Worm (Caenorhabditis elegans) whole organism, young adult: ENCODE measurements around the gene str-217.

Experiments used
- B0019.2 ChIP-seq: fragments of 200-800 bp; sonication (Bioruptor generic); conservative IDR thresholded peaks from 2 replicates; pipeline ENCODE4 v1.3.6; 2022; ENCODE audit warnings: missing genetic modification reagents, missing genetic modification characterization, missing compliant biosample characterization
- C06A6.2 ChIP-seq: fragments of 200-800 bp; sonication (Bioruptor generic); conservative IDR thresholded peaks from 2 replicates; pipeline ENCODE4 v1.3.6; 2022; ENCODE audit warnings: missing genetic modification characterization, missing compliant biosample characterization
- F37B4.10 ChIP-seq: fragments of 200-800 bp; sonication (Bioruptor generic); IDR thresholded peaks from 2 replicates; pipeline ENCODE4 v1.3.6; 2022; ENCODE audit warnings: missing genetic modification characterization, missing compliant biosample characterization
- F49E8.2 ChIP-seq: sonication (generic microtip); optimal IDR thresholded peaks from 3 replicates; lab custom pipeline; 2017; ENCODE audit warnings: missing genetic modification characterization, mild to moderate bottlenecking, missing compliant biosample characterization, antibody characterized with exemption, moderate library complexity; ENCODE audit not compliant: insufficient read depth
- F52B5.7 ChIP-seq: sonication (generic microtip); optimal IDR thresholded peaks from 2 replicates; lab custom pipeline; 2016; ENCODE audit warnings: mild to moderate bottlenecking, missing genetic modification characterization, missing compliant biosample characterization
- F55B11.4 ChIP-seq: sonication (generic microtip); optimal IDR thresholded peaks from 2 replicates; lab custom pipeline; 2016; ENCODE audit warnings: missing compliant biosample characterization, missing genetic modification characterization, borderline replicate concordance; ENCODE audit not compliant: insufficient read depth
- F57C9.4 ChIP-seq: sonication (generic microtip); optimal IDR thresholded peaks from 2 replicates; lab custom pipeline; 2017; ENCODE audit warnings: mild to moderate bottlenecking, missing genetic modification characterization, missing compliant biosample characterization
- T26A5.8 ChIP-seq: sonication (generic microtip); optimal IDR thresholded peaks from 2 replicates; lab custom pipeline; 2016; ENCODE audit warnings: missing genetic modification characterization, missing compliant biosample characterization
- Y53F4B.3 ChIP-seq: fragments of 200-800 bp; sonication (Bioruptor generic); IDR thresholded peaks from 2 replicates; pipeline ENCODE4 v1.3.6; 2022; ENCODE audit warnings: missing genetic modification reagents, missing genetic modification characterization, missing compliant biosample characterization
- Y53G8AR.9 ChIP-seq: fragments of 200-800 bp; sonication (Bioruptor generic); conservative IDR thresholded peaks from 2 replicates; pipeline ENCODE4 v1.3.6; 2022; ENCODE audit warnings: missing genetic modification reagents, missing genetic modification characterization, missing compliant biosample characterization
- akir-1 ChIP-seq: fragments of 200-800 bp; sonication (Bioruptor generic); optimal IDR thresholded peaks from 2 replicates; lab custom pipeline; 2018; ENCODE audit warnings: mild to moderate bottlenecking, missing genetic modification characterization, moderate library complexity, missing compliant biosample characterization
- aptf-2 ChIP-seq: fragments of 200-800 bp; sonication (Bioruptor generic); conservative IDR thresholded peaks from 2 replicates; pipeline ENCODE4 v1.3.6; 2022; ENCODE audit warnings: missing genetic modification reagents, missing genetic modification characterization, missing compliant biosample characterization
- ccch-3 ChIP-seq: fragments of 200-800 bp; sonication (Bioruptor generic); optimal IDR thresholded peaks from 2 replicates; lab custom pipeline; 2018; ENCODE audit warnings: mild to moderate bottlenecking, missing genetic modification characterization, missing compliant biosample characterization
- cebp-2 ChIP-seq: fragments of 200-800 bp; sonication (Bioruptor generic); IDR thresholded peaks from 2 replicates; pipeline ENCODE4 v1.3.6; 2022; ENCODE audit warnings: missing genetic modification characterization, missing compliant biosample characterization
- ceh-58 ChIP-seq: fragments of 200-800 bp; sonication (Bioruptor generic); IDR thresholded peaks from 2 replicates; pipeline ENCODE4 v1.3.6; 2022; ENCODE audit warnings: missing genetic modification characterization, missing compliant biosample characterization
- ceh-91 ChIP-seq: fragments of 200-800 bp; sonication (Bioruptor generic); IDR thresholded peaks from 2 replicates; pipeline ENCODE4 v1.3.6; 2022; ENCODE audit warnings: missing genetic modification reagents, missing genetic modification characterization, missing compliant biosample characterization
- chd-7 ChIP-seq: sonication (generic microtip); optimal IDR thresholded peaks from 2 replicates; lab custom pipeline; 2016; ENCODE audit warnings: mild to moderate bottlenecking, missing genetic modification characterization, moderate library complexity, missing compliant biosample characterization
- die-1 ChIP-seq: sonication (generic microtip); optimal IDR thresholded peaks from 2 replicates; lab custom pipeline; 2016; ENCODE audit warnings: missing genotype, mild to moderate bottlenecking, missing genetic modification characterization, missing compliant biosample characterization
- dox-1 ChIP-seq: fragments of 200-800 bp; sonication (Bioruptor generic); IDR thresholded peaks from 2 replicates; pipeline ENCODE4 v1.3.6; 2022; ENCODE audit warnings: missing genetic modification reagents, missing genetic modification characterization, missing compliant biosample characterization
- egl-44 ChIP-seq: fragments of 200-800 bp; sonication (Bioruptor generic); IDR thresholded peaks from 2 replicates; pipeline ENCODE4 v1.3.6; 2022; ENCODE audit warnings: missing genetic modification reagents, missing genetic modification characterization, missing compliant biosample characterization
- ekl-4 ChIP-seq: fragments of 200-800 bp; sonication (Bioruptor generic); IDR thresholded peaks from 2 replicates; pipeline ENCODE4 v1.3.6; 2022; ENCODE audit warnings: missing genetic modification reagents, missing genetic modification characterization, missing compliant biosample characterization
- ets-4 ChIP-seq: fragments of 200-800 bp; sonication (Bioruptor generic); optimal IDR thresholded peaks from 2 replicates; lab custom pipeline; 2018; ENCODE audit warnings: mild to moderate bottlenecking, missing genetic modification characterization, missing compliant biosample characterization
- gei-17 ChIP-seq: fragments of 200-800 bp; sonication (Bioruptor generic); optimal IDR thresholded peaks from 2 replicates; lab custom pipeline; 2018; ENCODE audit warnings: mild to moderate bottlenecking, missing genetic modification characterization, missing compliant biosample characterization
- him-1 ChIP-seq: sonication (generic microtip); optimal IDR thresholded peaks from 2 replicates; lab custom pipeline; 2016; ENCODE audit warnings: missing genotype, missing genetic modification reagents, missing genetic modification characterization, missing compliant biosample characterization
- hmg-20 ChIP-seq: fragments of 200-800 bp; sonication (Bioruptor generic); IDR thresholded peaks from 2 replicates; pipeline ENCODE4 v1.3.6; 2022; ENCODE audit warnings: missing genetic modification reagents, missing genetic modification characterization, missing compliant biosample characterization
- hsf-1 ChIP-seq: fragments of 200-800 bp; sonication (Bioruptor generic); IDR thresholded peaks from 2 replicates; pipeline ENCODE4 v1.3.6; 2022; ENCODE audit warnings: missing genetic modification reagents, missing genetic modification characterization, missing compliant biosample characterization
- lin-40 ChIP-seq: sonication (generic microtip); optimal IDR thresholded peaks from 2 replicates; lab custom pipeline; 2016; ENCODE audit warnings: missing genetic modification characterization, mild to moderate bottlenecking, missing compliant biosample characterization, missing genotype, missing genetic modification reagents
- lsy-27 ChIP-seq: sonication (generic microtip); optimal IDR thresholded peaks from 2 replicates; lab custom pipeline; 2017; ENCODE audit warnings: missing genetic modification characterization, mild to moderate bottlenecking, missing compliant biosample characterization, antibody characterized with exemption, missing genotype, borderline replicate concordance; ENCODE audit not compliant: insufficient read depth
- madf-10 ChIP-seq: sonication (generic microtip); optimal IDR thresholded peaks from 2 replicates; lab custom pipeline; 2016; ENCODE audit warnings: mild to moderate bottlenecking, missing genetic modification characterization, missing compliant biosample characterization
- mxl-1 ChIP-seq: sonication (generic microtip); optimal IDR thresholded peaks from 2 replicates; lab custom pipeline; 2016; ENCODE audit warnings: missing genetic modification characterization, missing compliant biosample characterization
- nfya-1 ChIP-seq: sonication (generic microtip); optimal IDR thresholded peaks from 2 replicates; lab custom pipeline; 2017; ENCODE audit warnings: antibody characterized with exemption, missing compliant biosample characterization, missing genetic modification characterization, borderline replicate concordance; ENCODE audit not compliant: insufficient read depth
- nfya-2 ChIP-seq: fragments of 200-800 bp; sonication (Bioruptor generic); IDR thresholded peaks from 2 replicates; pipeline ENCODE4 v1.3.6; 2022; ENCODE audit warnings: missing genetic modification reagents, missing genetic modification characterization, missing compliant biosample characterization
- nhr-80 ChIP-seq: sonication (generic microtip); optimal IDR thresholded peaks from 2 replicates; lab custom pipeline; 2016; ENCODE audit warnings: missing genetic modification characterization, missing compliant biosample characterization
- rcor-1 ChIP-seq: fragments of 200-800 bp; sonication (Bioruptor generic); IDR thresholded peaks from 2 replicates; pipeline ENCODE4 v1.3.6; 2022; ENCODE audit warnings: missing genetic modification reagents, missing genetic modification characterization, missing compliant biosample characterization
- rpc-1 ChIP-seq, 2 experiments: fragments of 150-350 bp in 1 of 2; sonication (generic microtip) in 1 of 2; optimal IDR thresholded peaks; 2 replicates each; lab custom pipeline; 2014 to 2018; ENCODE audit warnings: missing biosample characterization in 1 of 2, missing genetic modification characterization in 1 of 2, missing genetic modification reagents in 1 of 2, missing genotype in 1 of 2
- sdz-38 ChIP-seq: sonication (generic microtip); optimal IDR thresholded peaks from 2 replicates; lab custom pipeline; 2016; ENCODE audit warnings: missing genotype, missing genetic modification characterization, missing compliant biosample characterization
- snpc-1.3 ChIP-seq: sonication (generic microtip); optimal IDR thresholded peaks from 2 replicates; lab custom pipeline; 2017; ENCODE audit warnings: missing genetic modification characterization, mild to moderate bottlenecking, missing compliant biosample characterization, antibody characterized with exemption, moderate library complexity, missing genotype, missing genetic modification reagents; ENCODE audit not compliant: insufficient read depth
- somi-1 ChIP-seq: fragments of 200-800 bp; sonication (Bioruptor generic); optimal IDR thresholded peaks from 2 replicates; lab custom pipeline; 2018; ENCODE audit warnings: mild to moderate bottlenecking, missing genetic modification characterization, missing compliant biosample characterization
- sptf-2 ChIP-seq: fragments of 200-800 bp; sonication (Bioruptor generic); optimal IDR thresholded peaks from 2 replicates; lab custom pipeline; 2018; ENCODE audit warnings: mild to moderate bottlenecking, missing genetic modification characterization, missing compliant biosample characterization
- tbp1 ChIP-seq: fragments of 200-800 bp; sonication (Bioruptor generic); optimal IDR thresholded peaks from 2 replicates; lab custom pipeline; 2018; ENCODE audit warnings: mild to moderate bottlenecking, missing genetic modification characterization, missing compliant biosample characterization
- tlf-1 ChIP-seq: fragments of 200-800 bp; sonication (Bioruptor generic); optimal IDR thresholded peaks from 2 replicates; lab custom pipeline; 2018; ENCODE audit warnings: mild to moderate bottlenecking, missing genetic modification characterization, missing compliant biosample characterization
- zfh-2 ChIP-seq: fragments of 200-800 bp; sonication (Bioruptor generic); conservative IDR thresholded peaks from 2 replicates; pipeline ENCODE4 v1.3.6; 2022; ENCODE audit warnings: missing genetic modification reagents, missing genetic modification characterization, missing compliant biosample characterization
- zim-3 ChIP-seq: sonication (generic microtip); optimal IDR thresholded peaks from 2 replicates; lab custom pipeline; 2017; ENCODE audit warnings: mild to moderate bottlenecking, missing genetic modification characterization, moderate library complexity, missing compliant biosample characterization

str-217 gene

ce11 chrV:17016787-17017186 is 16.7 kb upstream of the str-217 start, which contains the start of gene srh-97:
Gene srh-97 (plus strand): TSS chrV:17017087.
- TF ChIP-seq tlf-1 (GFP tag; lab: Kevin White, UChicago) (no peak), rcor-1 (GFP tag; lab: Robert Waterston, UW) (no peak), hsf-1 (GFP tag; lab: Robert Waterston, UW) (no peak), F49E8.2 (tag; lab: Kevin White, UChicago) (no peak), hmg-20 (GFP tag; lab: Robert Waterston, UW) (no peak), die-1 (tag; lab: Kevin White, UChicago) (no peak), B0019.2 (GFP tag; lab: Robert Waterston, UW) (no peak), sptf-2 (no peak), ekl-4 (GFP tag; lab: Robert Waterston, UW) (no peak), madf-10 (no peak), T26A5.8 (tag; lab: Kevin White, UChicago) (no peak), ceh-91 (GFP tag; lab: Robert Waterston, UW) (no peak), ccch-3 (GFP tag; lab: Kevin White, UChicago) (no peak)

- 0 out of 2 replicates have a peak, but pooled peaks have one; percentile 28 for TF ChIP-seq dox-1
- TF ChIP-seq ets-4 (GFP tag; lab: Kevin White, UChicago), result peak; percentile 20
- peak; percentile 44 for TF ChIP-seq nhr-80 (tag; lab: Kevin White, UChicago)
- TF ChIP-seq somi-1 (GFP tag; lab: Kevin White, UChicago), result no peak
Measured at ce11 chrV:17014050-17014449, 13.9 kb upstream of the str-217 start, which contains the start of gene clc-13. Gene clc-13 (plus strand): TSS chrV:17014408.

ce11 chrV:17013232-17013631 is 13.1 kb upstream of the str-217 start, which contains the start of gene clec-241:
Gene clec-241 (minus strand): TSS chrV:17013332.
- TF ChIP-seq snpc-1.3 (tag; lab: Kevin White, UChicago), result no peak
- no peak for TF ChIP-seq mxl-1
- no peak for TF ChIP-seq F37B4.10 (GFP tag; lab: Robert Waterston, UW)
- no peak for TF ChIP-seq zim-3
- TF ChIP-seq Y53F4B.3 (GFP tag; lab: Robert Waterston, UW), result no peak
- no peak for TF ChIP-seq lsy-27
- TF ChIP-seq sdz-38 (tag; lab: Kevin White, UChicago), result no peak
- TF ChIP-seq F55B11.4 (tag; lab: Kevin White, UChicago), result no peak
- no peak for TF ChIP-seq nhr-80 (tag; lab: Kevin White, UChicago)
- no peak for TF ChIP-seq F52B5.7
- TF ChIP-seq gei-17 (GFP tag; lab: Kevin White, UChicago), result no peak
- no peak for TF ChIP-seq nfya-2 (GFP tag; lab: Robert Waterston, UW)
- no peak for TF ChIP-seq cebp-2 (GFP tag; lab: Robert Waterston, UW)
- TF ChIP-seq rpc-1 (optimal IDR thresholded peaks at IDR 0.05; lab: Kevin White, UChicago), result no peak
- TF ChIP-seq rpc-1 (tag; optimal IDR thresholded peaks at IDR 0.05; lab: Kevin White, UChicago), result no peak
- TF ChIP-seq him-1, result no peak
- no peak for TF ChIP-seq ceh-58 (GFP tag; lab: Robert Waterston, UW)
- TF ChIP-seq tbp1 (GFP tag; lab: Kevin White, UChicago), result no peak

ce11 chrV:17009342-17010064 is 9.4 kb upstream of the str-217 start, which contains the start of the genes clc-12 and clec-240:
Gene clc-12 (minus strand): TSS chrV:17009388.
Gene clec-240 (plus strand): TSS chrV:17010014.
- TF ChIP-seq F57C9.4 (tag; lab: Kevin White, UChicago), result no peak
- no peak for TF ChIP-seq Y53G8AR.9 (GFP tag; lab: Robert Waterston, UW)
- no peak for TF ChIP-seq zfh-2 (GFP tag; lab: Robert Waterston, UW)
- no peak for TF ChIP-seq C06A6.2 (GFP tag; lab: Robert Waterston, UW)
- TF ChIP-seq nfya-1, result no peak
- TF ChIP-seq aptf-2 (GFP tag; lab: Robert Waterston, UW), result no peak
- no peak for TF ChIP-seq chd-7 (tag; lab: Kevin White, UChicago)
- no peak for TF ChIP-seq ekl-4 (GFP tag; lab: Robert Waterston, UW)
- no peak for TF ChIP-seq ccch-3 (GFP tag; lab: Kevin White, UChicago)
- TF ChIP-seq egl-44 (GFP tag; lab: Robert Waterston, UW), result no peak
- no peak for TF ChIP-seq ceh-91 (GFP tag; lab: Robert Waterston, UW)
- no peak for TF ChIP-seq akir-1 (GFP tag; lab: Kevin White, UChicago)
- TF ChIP-seq nfya-2 (GFP tag; lab: Robert Waterston, UW), result no peak
- no peak for TF ChIP-seq lin-40 (tag; lab: Kevin White, UChicago)
